Fruit fly (Drosophila melanogaster) whole organism, embryonic: ENCODE measurements around the gene CG32214.

Experiments
- CG1233 ChIP-seq: fragments of 200-800 bp; sonication (Bioruptor generic); optimal IDR thresholded peaks from 4 replicates; lab custom pipeline; 2018; ENCODE audit warnings: missing biosample characterization, mild to moderate bottlenecking, missing genetic modification characterization
- CG13296 ChIP-seq: fragments of 200-800 bp; sonication (Bioruptor generic); optimal IDR thresholded peaks from 3 replicates; lab custom pipeline; 2018; ENCODE audit warnings: missing biosample characterization, mild to moderate bottlenecking, missing genetic modification characterization
- CG13424 ChIP-seq: fragments of 200-800 bp; sonication (Bioruptor generic); optimal IDR thresholded peaks from 2 replicates; lab custom pipeline; 2019; ENCODE audit warnings: missing biosample characterization, mild to moderate bottlenecking, missing genetic modification characterization, moderate library complexity
- CG14014 ChIP-seq: fragments of 200-800 bp; sonication (Bioruptor generic); IDR thresholded peaks from 2 replicates; pipeline ENCODE4 v1.3.6; 2022; ENCODE audit warnings: missing biosample characterization, missing genetic modification characterization
- CG15011 ChIP-seq: fragments of 200-800 bp; sonication (Bioruptor generic); optimal IDR thresholded peaks from 3 replicates; lab custom pipeline; 2018; ENCODE audit warnings: missing biosample characterization, mild to moderate bottlenecking, missing genetic modification characterization
- CG17612 ChIP-seq: fragments of 200-800 bp; sonication (Bioruptor generic); IDR thresholded peaks from 2 replicates; pipeline ENCODE4 v1.3.6; 2022; ENCODE audit warnings: missing biosample characterization, missing genetic modification characterization
- CG17912 ChIP-seq: fragments of 200-800 bp; sonication (Bioruptor generic); optimal IDR thresholded peaks from 2 replicates; lab custom pipeline; 2018; ENCODE audit warnings: missing biosample characterization, mild to moderate bottlenecking, missing genetic modification characterization
- CG1832 ChIP-seq: fragments of 200-800 bp; sonication (Bioruptor generic); optimal IDR thresholded peaks from 2 replicates; lab custom pipeline; 2017; ENCODE audit warnings: missing biosample characterization, mild to moderate bottlenecking, missing genetic modification characterization, inconsistent platforms
- CG18764 ChIP-seq: fragments of 200-800 bp; sonication (Bioruptor generic); optimal IDR thresholded peaks from 3 replicates; lab custom pipeline; 2016; ENCODE audit warnings: missing biosample characterization, missing genetic modification characterization
- CG30020 ChIP-seq: fragments of 200-800 bp; optimal IDR thresholded peaks from 2 replicates; lab custom pipeline; 2019; ENCODE audit warnings: missing biosample characterization, mild to moderate bottlenecking, missing genetic modification characterization, moderate library complexity
- CG30403 ChIP-seq: fragments of 200-800 bp; sonication (Bioruptor generic); optimal IDR thresholded peaks from 3 replicates; lab custom pipeline; 2016; ENCODE audit warnings: missing biosample characterization, missing genetic modification characterization
- CG3163 ChIP-seq: fragments of 200-800 bp; sonication (Bioruptor generic); optimal IDR thresholded peaks from 3 replicates; lab custom pipeline; 2016; ENCODE audit warnings: missing biosample characterization, missing genetic modification characterization
- CG4404 ChIP-seq: fragments of 200-800 bp; sonication (Bioruptor generic); IDR thresholded peaks from 2 replicates; pipeline ENCODE4 v1.3.6; 2022; ENCODE audit warnings: missing biosample characterization, missing genetic modification characterization
- CG4730 ChIP-seq: fragments of 200-800 bp; sonication (Bioruptor generic); IDR thresholded peaks from 2 replicates; pipeline ENCODE4 v1.3.6; 2022; ENCODE audit warnings: missing biosample characterization, missing genetic modification characterization
- CG7372 ChIP-seq: fragments of 200-800 bp; sonication (Bioruptor generic); IDR thresholded peaks from 2 replicates; pipeline ENCODE4 v1.3.6; 2022; ENCODE audit warnings: missing biosample characterization, missing genetic modification characterization
- CG7745 ChIP-seq: fragments of 200-800 bp; sonication (Bioruptor generic); optimal IDR thresholded peaks from 2 replicates; lab custom pipeline; 2018; ENCODE audit warnings: missing biosample characterization, mild to moderate bottlenecking, missing genetic modification characterization, moderate library complexity
- CG8388 ChIP-seq: fragments of 200-800 bp; sonication (Bioruptor generic); optimal IDR thresholded peaks from 2 replicates; lab custom pipeline; 2019; ENCODE audit warnings: missing biosample characterization, mild to moderate bottlenecking, missing genetic modification characterization, moderate library complexity
- CG8478 ChIP-seq: fragments of >200 bp; optimal IDR thresholded peaks from 2 replicates; lab custom pipeline; 2018
- Chrac-16 ChIP-seq: fragments of 200-800 bp; sonication (Bioruptor generic); optimal IDR thresholded peaks from 3 replicates; lab custom pipeline; 2016; ENCODE audit warnings: missing biosample characterization, missing genetic modification characterization
- D ChIP-seq, 2 experiments: fragments of 200-800 bp in 1 of 2; fragments of >200 bp in 1 of 2; sonication (Bioruptor generic) in 1 of 2; optimal IDR thresholded peaks; 2 replicates in 1 of 2; 3 replicates in 1 of 2; lab custom pipeline; 2017; ENCODE audit warnings: mild to moderate bottlenecking in 1 of 2, missing biosample characterization in 1 of 2, missing genetic modification characterization in 1 of 2, missing genetic modification reagents in 1 of 2
- Dfd ChIP-seq, 2 experiments: fragments of >200 bp; optimal IDR thresholded peaks; 2 replicates each; lab custom pipeline; 2017; ENCODE audit warnings: missing biosample characterization in 2 of 2, missing genetic modification characterization in 2 of 2
- Dip3 ChIP-seq: fragments of 200-800 bp; sonication (Bioruptor generic); optimal IDR thresholded peaks from 3 replicates; lab custom pipeline; 2016; ENCODE audit warnings: missing biosample characterization, missing genetic modification characterization
- Doc2 ChIP-seq: fragments of 200-800 bp; sonication (Bioruptor generic); IDR thresholded peaks from 2 replicates; pipeline ENCODE4 v1.3.6; 2022; ENCODE audit warnings: missing biosample characterization, missing genetic modification characterization
- Eip74EF ChIP-seq, 2 experiments: fragments of 200-800 bp in 1 of 2; fragments of >200 bp in 1 of 2; sonication (Bioruptor generic) in 1 of 2; optimal IDR thresholded peaks; 2 replicates each; lab custom pipeline; 2017 to 2019; ENCODE audit warnings: missing biosample characterization in 2 of 2, missing genetic modification characterization in 2 of 2, mild to moderate bottlenecking in 1 of 2, moderate library complexity in 1 of 2
- Ets65A ChIP-seq: fragments of 200-800 bp; sonication (Bioruptor generic); peaks from one replicate; lab custom pipeline; 2016; ENCODE audit warnings: missing biosample characterization, missing genetic modification characterization
- Hr3 ChIP-seq: fragments of 200-800 bp; sonication (Bioruptor generic); optimal IDR thresholded peaks from 3 replicates; lab custom pipeline; 2016; ENCODE audit warnings: missing biosample characterization, missing genetic modification characterization
- Max ChIP-seq: fragments of 200-800 bp; sonication (Bioruptor generic); optimal IDR thresholded peaks from 2 replicates; lab custom pipeline; 2016; ENCODE audit warnings: missing biosample characterization, mild to moderate bottlenecking, missing genetic modification characterization
- Opbp ChIP-seq: fragments of 200-800 bp; sonication (Bioruptor generic); IDR thresholded peaks from 3 replicates; pipeline ENCODE4 v1.3.6; 2022; ENCODE audit warnings: missing biosample characterization, missing genetic modification characterization; ENCODE audit not compliant: partially characterized antibody
- Sox100B ChIP-seq: fragments of 200-800 bp; sonication (Bioruptor generic); optimal IDR thresholded peaks from 3 replicates; lab custom pipeline; 2018; ENCODE audit warnings: missing biosample characterization, mild to moderate bottlenecking, missing genetic modification characterization
- Sox102F ChIP-seq: fragments of 200-800 bp; sonication (Bioruptor generic); optimal IDR thresholded peaks from 2 replicates; lab custom pipeline; 2018; ENCODE audit warnings: missing biosample characterization, mild to moderate bottlenecking, missing genetic modification characterization, moderate library complexity
- Taf1 ChIP-seq: fragments of 200-800 bp; sonication (Bioruptor generic); IDR thresholded peaks from 2 replicates; pipeline ENCODE4 v1.3.6; 2022; ENCODE audit warnings: missing biosample characterization, missing genetic modification characterization
- YL-1 ChIP-seq: fragments of 200-800 bp; sonication (Bioruptor generic); optimal IDR thresholded peaks from 3 replicates; lab custom pipeline; 2017; ENCODE audit warnings: missing biosample characterization, mild to moderate bottlenecking, missing genetic modification characterization
- aop ChIP-seq: fragments of 200-800 bp; sonication (Bioruptor generic); IDR thresholded peaks from 2 replicates; pipeline ENCODE4 v1.3.6; 2022; ENCODE audit warnings: missing biosample characterization, missing genetic modification characterization
- br ChIP-seq: fragments of >200 bp; optimal IDR thresholded peaks from 2 replicates; lab custom pipeline; 2017
- btn ChIP-seq: fragments of 200-800 bp; sonication (Bioruptor generic); optimal IDR thresholded peaks from 2 replicates; lab custom pipeline; 2016; ENCODE audit warnings: missing biosample characterization, missing genetic modification characterization
- ci ChIP-seq: fragments of 200-800 bp; sonication (Bioruptor generic); IDR thresholded peaks from 3 replicates; pipeline ENCODE4 v1.3.6; 2022; ENCODE audit warnings: missing biosample characterization, missing genetic modification characterization
- croc ChIP-seq: fragments of 200-800 bp; sonication (Bioruptor generic); conservative IDR thresholded peaks from 3 replicates; pipeline ENCODE4 v1.3.6; 2022; ENCODE audit warnings: missing biosample characterization, missing genetic modification characterization
- fd102C ChIP-seq: fragments of 200-800 bp; sonication (Bioruptor generic); optimal IDR thresholded peaks from 2 replicates; lab custom pipeline; 2018; ENCODE audit warnings: missing biosample characterization, mild to moderate bottlenecking, missing genetic modification characterization, moderate library complexity
- fru ChIP-seq: fragments of >200 bp; optimal IDR thresholded peaks from 2 replicates; lab custom pipeline; 2017
- jumu ChIP-seq: fragments of 200-800 bp; sonication (Bioruptor generic); optimal IDR thresholded peaks from 3 replicates; lab custom pipeline; 2016; ENCODE audit warnings: missing biosample characterization, missing genetic modification characterization
- mld ChIP-seq: fragments of 200-800 bp; sonication (Bioruptor generic); IDR thresholded peaks from 3 replicates; pipeline ENCODE4 v1.3.6; 2022; ENCODE audit warnings: missing biosample characterization, missing genetic modification characterization; ENCODE audit not compliant: partially characterized antibody
- ranshi ChIP-seq: fragments of 200-800 bp; sonication (Bioruptor generic); IDR thresholded peaks from 2 replicates; pipeline ENCODE4 v1.3.6; 2022; ENCODE audit warnings: missing biosample characterization, missing genetic modification characterization
- shn ChIP-seq: fragments of 200-800 bp; sonication (Bioruptor generic); optimal IDR thresholded peaks from 3 replicates; lab custom pipeline; 2016; ENCODE audit warnings: missing biosample characterization, missing genetic modification characterization
- sqz ChIP-seq: fragments of 200-800 bp; sonication (Bioruptor generic); optimal IDR thresholded peaks from 3 replicates; lab custom pipeline; 2018; ENCODE audit warnings: missing biosample characterization, mild to moderate bottlenecking, missing genetic modification characterization
- unpg ChIP-seq: fragments of 200-800 bp; sonication (Bioruptor generic); optimal IDR thresholded peaks from 3 replicates; lab custom pipeline; 2018; ENCODE audit warnings: missing biosample characterization, mild to moderate bottlenecking, missing genetic modification characterization, moderate library complexity
- vnd ChIP-seq: fragments of 200-800 bp; sonication (Bioruptor generic); IDR thresholded peaks from 3 replicates; pipeline ENCODE4 v1.3.6; 2022; ENCODE audit warnings: missing biosample characterization, missing genetic modification characterization; ENCODE audit not compliant: partially characterized antibody
- yki ChIP-seq: fragments of >200 bp; optimal IDR thresholded peaks from 3 replicates; lab custom pipeline; 2018
- z ChIP-seq: fragments of 200-800 bp; sonication (Bioruptor generic); IDR thresholded peaks from 3 replicates; pipeline ENCODE4 v1.3.6; 2022; ENCODE audit warnings: missing biosample characterization, missing genetic modification characterization
- zen ChIP-seq: fragments of 200-800 bp; sonication (Bioruptor generic); optimal IDR thresholded peaks from 3 replicates; lab custom pipeline; 2018; ENCODE audit warnings: missing biosample characterization, mild to moderate bottlenecking, missing genetic modification characterization, moderate library complexity

Gene CG32214

DNA sequence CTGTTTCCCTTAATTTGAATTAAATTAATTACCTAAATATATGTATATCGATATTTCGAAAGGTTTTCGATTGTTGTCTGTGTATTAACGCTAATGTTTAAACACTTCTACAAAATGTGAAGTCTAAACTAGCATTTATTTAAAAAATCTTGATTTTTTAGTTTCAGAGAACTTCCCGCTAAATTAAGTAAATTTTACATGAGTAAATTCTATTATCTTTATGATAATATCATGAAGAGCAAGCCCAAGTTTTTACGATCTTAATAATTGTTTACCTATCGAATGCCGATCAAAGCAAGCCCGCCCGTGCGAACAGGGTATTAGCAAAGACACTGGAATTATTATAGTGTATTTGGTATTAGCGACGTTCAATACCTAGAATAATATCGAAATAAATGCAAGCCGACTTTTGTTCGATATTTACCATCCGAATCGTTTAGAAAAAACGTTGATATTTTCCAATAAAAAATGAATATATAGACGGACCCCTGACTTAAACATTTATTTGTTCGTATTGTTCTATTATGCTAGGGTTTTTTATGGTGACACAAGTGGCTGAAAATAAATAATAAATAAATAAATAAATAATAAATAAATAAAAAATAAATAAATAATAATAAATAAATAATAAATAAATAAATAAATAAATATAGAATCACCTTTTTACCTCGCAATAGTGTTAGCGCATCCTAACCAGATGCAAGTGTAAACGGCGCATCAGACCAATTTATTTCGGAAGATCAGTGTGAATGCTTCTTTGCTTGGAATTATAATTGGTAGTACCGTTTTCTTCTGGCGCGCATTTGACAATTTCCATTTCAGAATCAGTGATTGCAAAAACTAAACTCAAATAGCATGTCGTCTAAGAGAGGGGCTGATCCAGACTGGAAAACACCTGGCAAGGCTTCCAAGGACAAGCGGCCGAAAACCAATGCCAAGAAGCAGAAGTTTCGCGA lies 20.5 kb upstream of the CG32214 start, which contains the start of the genes CG33062 and Chd3 (continued):
- peak; percentile 4 for TF ChIP-seq CG1233 (GFP tag; lab: Kevin White, UChicago)
- TF ChIP-seq Ets65A = peak; percentile 94
- TF ChIP-seq CG1832 (GFP tag; lab: Kevin White, UChicago) = no peak
- TF ChIP-seq Max (GFP tag; lab: Kevin White, UChicago) = no peak
- peak; percentile 23 for TF ChIP-seq CG13424 (tag; lab: Kevin White, UChicago)
- TF ChIP-seq CG15011 (GFP tag; lab: Kevin White, UChicago) = no peak
- TF ChIP-seq CG4730 (GFP tag; lab: Robert Waterston, UW) = 0 out of 2 replicates have a peak, but pooled peaks have one; percentile 9
- TF ChIP-seq jumu (GFP tag; lab: Kevin White, UChicago) = peak; percentile 7
- no peak for TF ChIP-seq yki (lab: Kevin White, UChicago)
- TF ChIP-seq CG30403 (GFP tag; lab: Kevin White, UChicago) = no peak
- peak; percentile 18 for TF ChIP-seq zen (tag; lab: Kevin White, UChicago)
- TF ChIP-seq CG4404 = peak; percentile 49; the same call in 1 of the 2 replicates
- TF ChIP-seq CG17912 (GFP tag; lab: Kevin White, UChicago) = no peak
- peak in 1 of 2 experiments; percentile 32 for TF ChIP-seq Eip74EF (GFP tag; optimal IDR thresholded peaks at IDR 0.05; lab: Kevin White, UChicago)
- no peak for TF ChIP-seq CG14014 (GFP tag; lab: Robert Waterston, UW)
- no peak for TF ChIP-seq CG7372
- no peak for TF ChIP-seq unpg (GFP tag; lab: Kevin White, UChicago)
- TF ChIP-seq ranshi (GFP tag; lab: Robert Waterston, UW) = no peak
- TF ChIP-seq Opbp (GFP tag; lab: Robert Waterston, UW) = peak; percentile 63; the same call in 2 of the 3 replicates
- TF ChIP-seq aop = no peak
- TF ChIP-seq CG30020 (tag; lab: Kevin White, UChicago) = peak; percentile 95
- TF ChIP-seq Sox102F (GFP tag; lab: Kevin White, UChicago) = peak; percentile 21
- TF ChIP-seq sqz = no peak
- no peak for TF ChIP-seq CG8478 (lab: Kevin White, UChicago)
- no peak for TF ChIP-seq CG3163 (GFP tag; lab: Kevin White, UChicago)
- TF ChIP-seq CG7745 = no peak
- TF ChIP-seq z = no peak
- TF ChIP-seq CG13296 = no peak
- TF ChIP-seq CG18764 = no peak
- no peak for TF ChIP-seq fru (lab: Kevin White, UChicago)
- TF ChIP-seq br (lab: Kevin White, UChicago) = no peak
- no peak for TF ChIP-seq CG17612
- TF ChIP-seq croc (GFP tag; lab: Robert Waterston, UW) = peak; percentile 22; the same call in 1 of the 3 replicates
- peak; percentile 6 for TF ChIP-seq Hr3 (GFP tag; lab: Kevin White, UChicago)
- TF ChIP-seq Dip3 (GFP tag; lab: Kevin White, UChicago) = no peak
- no peak for TF ChIP-seq btn (GFP tag; lab: Kevin White, UChicago)
- no peak for TF ChIP-seq ci (GFP tag; lab: Robert Waterston, UW)
- TF ChIP-seq vnd (GFP tag; lab: Robert Waterston, UW) = peak; percentile 27; the same call in 2 of the 3 replicates
- TF ChIP-seq mld = 0 out of 3 replicates have a peak, but pooled peaks have one; percentile 12
- TF ChIP-seq Sox100B (GFP tag; lab: Kevin White, UChicago) = no peak
- no peak for TF ChIP-seq Chrac-16
- TF ChIP-seq fd102C = no peak
- no peak for TF ChIP-seq D (optimal IDR thresholded peaks at IDR 0.05; lab: Kevin White, UChicago)
- no peak for TF ChIP-seq D (GFP tag; optimal IDR thresholded peaks at IDR 0.05; lab: Kevin White, UChicago)
- peak; percentile 23 for TF ChIP-seq CG8388 (GFP tag; lab: Kevin White, UChicago)
- TF ChIP-seq shn (GFP tag; lab: Kevin White, UChicago) = no peak
- TF ChIP-seq YL-1 = peak; percentile 2
- no peak for TF ChIP-seq Taf1 (GFP tag; lab: Robert Waterston, UW)
- TF ChIP-seq Doc2 (GFP tag; lab: Robert Waterston, UW) = no peak
- TF ChIP-seq Dfd (GFP tag; optimal IDR thresholded peaks at IDR 0.05; lab: Kevin White, UChicago) = peak in 1 of 2 experiments; percentile 67
